Worm (Caenorhabditis elegans) whole organism, L4 larva: Measurements from ENCODE around the gene F53F8.7.

Experiments used
- D1046.2 ChIP-seq: fragments of 200-800 bp; sonication (Bioruptor generic); IDR thresholded peaks from 2 replicates; pipeline ENCODE4 v1.3.6; 2022; ENCODE audit warnings: missing genetic modification characterization, missing compliant biosample characterization
- F26F4.8 ChIP-seq: fragments of 200-800 bp; sonication (Bioruptor generic); conservative IDR thresholded peaks from 2 replicates; pipeline ENCODE4 v1.3.6; 2022; ENCODE audit warnings: missing genetic modification characterization, missing compliant biosample characterization
- Y105C5A.15 ChIP-seq: fragments of 200-800 bp; sonication (Bioruptor generic); IDR thresholded peaks from 2 replicates; pipeline ENCODE4 v1.3.6; 2022; ENCODE audit warnings: missing genetic modification characterization, missing compliant biosample characterization
- Y48G9A.11 ChIP-seq: fragments of 200-800 bp; sonication (Bioruptor generic); IDR thresholded peaks from 2 replicates; pipeline ENCODE4 v1.3.6; 2022; ENCODE audit warnings: missing genetic modification reagents, missing genetic modification characterization, missing compliant biosample characterization
- ZK337.2 ChIP-seq: fragments of 200-800 bp; sonication (Bioruptor generic); IDR thresholded peaks from 2 replicates; pipeline ENCODE4 v1.3.6; 2022; ENCODE audit warnings: missing genetic modification reagents, missing genetic modification characterization, missing compliant biosample characterization
- aha-1 ChIP-seq: fragments of 150-350 bp; peaks from one replicate; lab custom pipeline; 2014; ENCODE audit warnings: missing biosample characterization, missing genetic modification characterization
- arid-1 ChIP-seq: fragments of 200-800 bp; sonication (Bioruptor generic); conservative IDR thresholded peaks from 2 replicates; pipeline ENCODE4 v1.3.6; 2022; ENCODE audit warnings: missing genetic modification reagents, missing genetic modification characterization, missing compliant biosample characterization
- ceh-20 ChIP-seq: fragments of 200-800 bp; sonication (Bioruptor generic); IDR thresholded peaks from 2 replicates; pipeline ENCODE4 v1.3.6; 2022; ENCODE audit warnings: missing genetic modification reagents, missing genetic modification characterization, missing compliant biosample characterization
- ceh-44 ChIP-seq: fragments of 200-800 bp; sonication (Bioruptor generic); IDR thresholded peaks from 2 replicates; pipeline ENCODE4 v1.3.6; 2022; ENCODE audit warnings: missing genetic modification reagents, missing genetic modification characterization, missing compliant biosample characterization
- ceh-62 ChIP-seq: sonication (generic microtip); optimal IDR thresholded peaks from 2 replicates; lab custom pipeline; 2017; ENCODE audit warnings: missing biosample characterization, missing genetic modification characterization
- cey-2 ChIP-seq: sonication (generic microtip); optimal IDR thresholded peaks from 3 replicates; lab custom pipeline; 2017; ENCODE audit warnings: missing genetic modification characterization, mild to moderate bottlenecking, missing compliant biosample characterization, antibody characterized with exemption, borderline replicate concordance; ENCODE audit not compliant: insufficient read depth
- ctbp-1 ChIP-seq: fragments of 200-800 bp; sonication (Bioruptor generic); IDR thresholded peaks from 2 replicates; pipeline ENCODE4 v1.3.6; 2022; ENCODE audit warnings: missing genetic modification reagents, missing genetic modification characterization, missing compliant biosample characterization
- daf-8 ChIP-seq: fragments of 200-800 bp; sonication (Bioruptor generic); IDR thresholded peaks from 2 replicates; pipeline ENCODE4 v1.3.6; 2022; ENCODE audit warnings: missing genetic modification characterization, missing compliant biosample characterization
- dmd-6 ChIP-seq: fragments of 200-800 bp; sonication (Bioruptor generic); IDR thresholded peaks from 2 replicates; pipeline ENCODE4 v1.3.6; 2022; ENCODE audit warnings: missing genetic modification reagents, missing genetic modification characterization, missing compliant biosample characterization
- dpl-1 ChIP-seq: fragments of 150-350 bp; optimal IDR thresholded peaks from 2 replicates; lab custom pipeline; 2014; ENCODE audit warnings: missing biosample characterization, missing genetic modification reagents, missing genetic modification characterization
- dve-1 ChIP-seq: sonication (generic microtip); optimal IDR thresholded peaks from 2 replicates; lab custom pipeline; 2017; ENCODE audit warnings: antibody characterized with exemption, mild to moderate bottlenecking, missing genetic modification characterization, missing compliant biosample characterization; ENCODE audit not compliant: insufficient read depth
- egl-43 ChIP-seq: fragments of 200-800 bp; sonication (Bioruptor generic); IDR thresholded peaks from 2 replicates; pipeline ENCODE4 v1.3.6; 2022; ENCODE audit warnings: missing genetic modification reagents, missing genetic modification characterization, missing compliant biosample characterization
- fkh-10 ChIP-seq: fragments of 150-350 bp; optimal IDR thresholded peaks from 2 replicates; lab custom pipeline; 2014; ENCODE audit warnings: missing biosample characterization, missing genetic modification reagents, missing genetic modification characterization
- hif-1 ChIP-seq, 2 experiments: sonication (generic microtip); optimal IDR thresholded peaks; 2 replicates each; lab custom pipeline; 2016 to 2017; ENCODE audit warnings: missing compliant biosample characterization in 2 of 2, missing genetic modification characterization in 2 of 2, missing genetic modification reagents in 2 of 2, missing genotype in 2 of 2, mild to moderate bottlenecking in 1 of 2
- hlh-11 ChIP-seq: fragments of 200-800 bp; sonication (Bioruptor generic); optimal IDR thresholded peaks from 2 replicates; lab custom pipeline; 2018; ENCODE audit warnings: mild to moderate bottlenecking, missing genetic modification characterization, missing compliant biosample characterization
- hlh-30 ChIP-seq: sonication (generic microtip); optimal IDR thresholded peaks from 2 replicates; lab custom pipeline; 2017; ENCODE audit warnings: antibody characterized with exemption, mild to moderate bottlenecking, missing genetic modification characterization, missing compliant biosample characterization; ENCODE audit not compliant: insufficient read depth
- hmg-1.1 ChIP-seq: fragments of 200-800 bp; sonication (Bioruptor generic); IDR thresholded peaks from 2 replicates; pipeline ENCODE4 v1.3.6; 2022; ENCODE audit warnings: missing genetic modification reagents, missing genetic modification characterization, missing compliant biosample characterization
- jun-1 ChIP-seq: fragments of 150-350 bp; optimal IDR thresholded peaks from 2 replicates; lab custom pipeline; 2014; ENCODE audit warnings: missing biosample characterization, missing genetic modification reagents, missing genetic modification characterization
- lin-13 ChIP-seq: fragments of 150-350 bp; optimal IDR thresholded peaks from 2 replicates; lab custom pipeline; 2014; ENCODE audit warnings: missing biosample characterization, missing genetic modification reagents, missing genetic modification characterization
- lin-15B ChIP-seq: fragments of 150-350 bp; sonication (generic microtip); optimal IDR thresholded peaks from 3 replicates; lab custom pipeline; 2014; ENCODE audit warnings: missing biosample characterization, missing genetic modification characterization
- lin-38 ChIP-seq: fragments of 200-800 bp; sonication (Bioruptor generic); IDR thresholded peaks from 2 replicates; pipeline ENCODE4 v1.3.6; 2022; ENCODE audit warnings: missing genetic modification reagents, missing genetic modification characterization, missing compliant biosample characterization
- lsy-2 ChIP-seq, 2 experiments: fragments of 150-350 bp in 1 of 2; sonication (generic microtip) in 1 of 2; optimal IDR thresholded peaks; 2 replicates each; lab custom pipeline; 2014 to 2017; ENCODE audit warnings: missing biosample characterization in 2 of 2, missing genetic modification characterization in 2 of 2
- madf-9 ChIP-seq: fragments of 200-800 bp; sonication (Bioruptor generic); conservative IDR thresholded peaks from 2 replicates; pipeline ENCODE4 v1.3.6; 2022; ENCODE audit warnings: missing genetic modification reagents, missing genetic modification characterization, missing compliant biosample characterization
- mdl-1 ChIP-seq, 2 experiments: fragments of 150-350 bp in 1 of 2; sonication (generic microtip) in 1 of 2; optimal IDR thresholded peaks; 2 replicates each; lab custom pipeline; 2014 to 2017; ENCODE audit warnings: missing biosample characterization in 2 of 2, missing genetic modification characterization in 2 of 2
- mdt-29 ChIP-seq: fragments of 200-800 bp; sonication (Bioruptor generic); IDR thresholded peaks from 2 replicates; pipeline ENCODE4 v1.3.6; 2022; ENCODE audit warnings: missing genetic modification reagents, missing genetic modification characterization, missing compliant biosample characterization
- mxl-2 ChIP-seq: fragments of 200-800 bp; sonication (Bioruptor generic); conservative IDR thresholded peaks from 2 replicates; pipeline ENCODE4 v1.3.6; 2022; ENCODE audit warnings: missing genetic modification reagents, missing genetic modification characterization, missing compliant biosample characterization
- nhr-102 ChIP-seq: sonication (generic microtip); optimal IDR thresholded peaks from 2 replicates; lab custom pipeline; 2016; ENCODE audit warnings: mild to moderate bottlenecking, missing genetic modification characterization, moderate library complexity, missing compliant biosample characterization
- nhr-237 ChIP-seq: sonication (generic microtip); optimal IDR thresholded peaks from 2 replicates; lab custom pipeline; 2017; ENCODE audit warnings: missing biosample characterization, missing genetic modification characterization
- nhr-28 ChIP-seq: fragments of 150-350 bp; optimal IDR thresholded peaks from 2 replicates; lab custom pipeline; 2014; ENCODE audit warnings: missing biosample characterization, missing genetic modification characterization
- nhr-42 ChIP-seq: fragments of 200-800 bp; sonication (Bioruptor generic); IDR thresholded peaks from 2 replicates; pipeline ENCODE4 v1.3.6; 2022; ENCODE audit warnings: missing genetic modification characterization, missing compliant biosample characterization
- nhr-48 ChIP-seq: sonication (generic microtip); optimal IDR thresholded peaks from 2 replicates; lab custom pipeline; 2016; ENCODE audit warnings: mild to moderate bottlenecking, missing genetic modification characterization, missing compliant biosample characterization
- nhr-6 ChIP-seq: fragments of 150-350 bp; optimal IDR thresholded peaks from 2 replicates; lab custom pipeline; 2014; ENCODE audit warnings: missing biosample characterization, missing genetic modification characterization
- nhr-76 ChIP-seq: fragments of 150-350 bp; optimal IDR thresholded peaks from 2 replicates; lab custom pipeline; 2014; ENCODE audit warnings: missing biosample characterization, missing genetic modification characterization
- pqm-1 ChIP-seq: sonication (generic microtip); optimal IDR thresholded peaks from 2 replicates; lab custom pipeline; 2017; ENCODE audit warnings: missing biosample characterization, missing genetic modification characterization
- saeg-2 ChIP-seq: fragments of 200-800 bp; sonication (Bioruptor generic); IDR thresholded peaks from 2 replicates; pipeline ENCODE4 v1.3.6; 2022; ENCODE audit warnings: missing genetic modification reagents, missing genetic modification characterization, missing compliant biosample characterization
- set-16 ChIP-seq: fragments of 200-800 bp; sonication (Bioruptor generic); IDR thresholded peaks from 2 replicates; pipeline ENCODE4 v1.3.6; 2022; ENCODE audit warnings: missing genetic modification reagents, missing genetic modification characterization, missing compliant biosample characterization
- unc-62 ChIP-seq, 3 experiments: fragments of 150-350 bp in 1 of 3; sonication (generic microtip); optimal IDR thresholded peaks in 2 of 3; peaks in 1 of 3; 1 replicate in 1 of 3; 2 replicates in 2 of 3; lab custom pipeline; 2014 to 2017; ENCODE audit warnings: missing biosample characterization in 3 of 3, missing genetic modification characterization in 3 of 3, missing genetic modification reagents in 3 of 3, missing genotype in 1 of 3

F53F8.7 gene

DNA sequence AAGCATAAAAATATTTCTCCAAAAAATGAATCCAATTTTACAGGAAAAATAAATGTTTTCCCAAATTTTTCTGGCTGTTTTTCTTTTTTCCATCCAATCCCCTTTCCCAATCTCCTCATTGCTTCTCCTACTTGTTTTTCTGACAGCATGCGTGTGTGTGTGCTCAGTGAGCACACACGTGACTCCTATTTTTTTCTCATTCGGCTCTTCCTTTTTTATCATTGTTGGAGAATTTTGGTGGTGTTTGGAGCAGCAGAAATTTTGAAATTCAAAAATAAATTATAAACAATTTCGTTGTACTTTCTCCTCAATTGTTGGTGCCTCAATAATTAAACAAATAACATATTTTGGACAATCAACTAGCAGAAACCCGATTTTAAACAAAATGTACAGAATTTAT is 12.5 kb upstream of the F53F8.7 start:
- TF ChIP-seq nhr-42 (GFP tag; lab: Robert Waterston, UW) = no peak
- TF ChIP-seq aha-1 (tag; lab: Kevin White, UChicago) = peak; percentile 81
- no peak for TF ChIP-seq lin-13 (GFP tag; lab: Kevin White, UChicago)
- peak; percentile 71 for TF ChIP-seq hlh-30 (tag; lab: Kevin White, UChicago)
- TF ChIP-seq mdl-1 (tag; optimal IDR thresholded peaks at IDR 0.05; lab: Kevin White, UChicago) = peak in 1 of 2 experiments; percentile 61
- TF ChIP-seq dve-1 (tag; lab: Kevin White, UChicago) = peak; percentile 22

DNA sequence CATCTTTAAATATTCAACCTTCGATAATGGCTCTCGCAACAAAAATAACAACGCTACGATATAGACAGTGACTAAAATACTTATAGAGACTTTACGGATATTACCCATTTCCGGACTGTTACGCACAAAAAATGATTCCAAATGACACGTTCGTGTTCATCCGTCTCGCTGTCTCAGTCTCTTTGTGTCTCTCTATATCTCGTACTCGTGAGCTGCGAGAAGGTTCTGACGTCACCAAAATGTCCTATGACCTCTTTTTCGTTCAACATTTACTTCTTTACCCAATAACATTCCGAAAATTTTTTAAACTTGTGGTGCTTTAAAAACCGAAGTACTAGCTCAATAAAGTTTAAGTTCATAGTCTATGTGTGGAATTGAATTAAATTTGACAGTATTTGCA is 12.0 kb upstream of the F53F8.7 start:
- peak in 1 of 2 experiments; percentile 95 for TF ChIP-seq hif-1 (tag; optimal IDR thresholded peaks at IDR 0.05; lab: Kevin White, UChicago)
- TF ChIP-seq nhr-28 (tag; lab: Kevin White, UChicago) = no peak
- TF ChIP-seq dmd-6 = no peak
- peak; percentile 23; the same call in 1 of the 2 replicates for TF ChIP-seq hmg-1.1 (GFP tag; lab: Robert Waterston, UW)
- peak; percentile 34 for TF ChIP-seq hlh-11 (tag; lab: Kevin White, UChicago)
- TF ChIP-seq lsy-2 (tag; optimal IDR thresholded peaks at IDR 0.05; lab: Kevin White, UChicago) = peak in 1 of 2 experiments; percentile 32
- peak; percentile 99 for TF ChIP-seq aha-1 (tag; lab: Kevin White, UChicago)
- TF ChIP-seq jun-1 (tag; lab: Kevin White, UChicago) = no peak
- peak; percentile 79 for TF ChIP-seq hlh-30 (tag; lab: Kevin White, UChicago)
- TF ChIP-seq saeg-2 (GFP tag; lab: Robert Waterston, UW) = no peak

DNA sequence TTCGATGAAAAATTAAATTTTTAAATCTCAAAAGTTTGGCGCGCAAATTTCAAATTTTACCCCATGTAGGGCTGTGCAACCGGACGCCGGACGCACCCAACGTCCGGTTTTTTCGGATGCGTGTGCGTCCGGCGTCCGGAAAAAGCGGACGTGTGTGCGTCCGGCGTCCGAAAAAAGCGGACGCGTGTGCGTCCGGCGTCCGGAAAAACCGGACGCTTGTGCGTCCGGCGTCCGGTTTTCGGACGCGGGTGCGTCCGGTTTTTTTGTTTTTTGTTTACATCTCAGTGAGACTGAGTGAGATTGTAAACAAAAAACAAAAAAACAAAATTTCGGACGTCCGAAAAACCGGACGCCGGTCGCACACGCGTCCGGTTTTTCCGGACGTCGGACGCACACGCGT is 7.0 kb upstream of the F53F8.7 start:
- TF ChIP-seq Y105C5A.15 (GFP tag; lab: Robert Waterston, UW) (peak; percentile 58; the same call in 1 of the 2 replicates), F26F4.8 (0 out of 2 replicates have a peak, but pooled peaks have one; percentile 63), ceh-44 (GFP tag; lab: Robert Waterston, UW) (0 out of 2 replicates have a peak, but pooled peaks have one; percentile 29), set-16 (GFP tag; lab: Robert Waterston, UW) (peak; percentile 84), lin-38 (peak; percentile 28; the same call in 1 of the 2 replicates), madf-9 (0 out of 2 replicates have a peak, but pooled peaks have one; percentile 45)
- TF ChIP-seq, all 104 proteins: peak for 6; not testable (repeated sequence) for 98

DNA sequence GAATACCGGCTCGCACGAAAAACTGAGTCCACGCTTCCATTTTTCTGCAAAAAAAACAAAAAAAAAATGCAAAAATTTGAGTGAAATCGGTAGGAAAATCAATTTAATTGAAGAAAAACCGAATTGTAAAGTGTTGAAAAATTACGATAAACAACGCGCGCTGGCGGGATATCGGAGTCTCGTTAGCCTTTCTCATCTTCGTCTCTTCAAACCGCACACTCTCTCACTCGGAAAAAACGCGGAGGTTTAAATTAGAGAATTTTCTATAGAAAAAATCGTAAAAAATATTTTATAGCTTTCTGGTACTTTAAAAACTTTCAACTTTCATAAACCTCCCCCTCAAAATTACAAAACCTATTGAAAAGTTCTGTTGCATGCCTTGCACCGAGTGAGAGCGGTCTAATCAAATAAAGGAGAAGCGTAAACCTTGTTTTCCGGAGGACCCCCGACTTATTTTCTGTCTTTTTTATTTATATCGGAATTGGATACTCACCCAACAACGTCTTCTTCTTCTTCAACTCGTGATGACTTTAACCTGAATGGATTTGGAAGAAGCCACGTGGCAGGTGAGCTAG is 5.9 kb upstream of the F53F8.7 start, which contains the start of the genes F53F8.5 and F53F8.6:
F53F8.5 (minus strand) TSS at position 52 of the 575 bp plus-strand sequence.
F53F8.6 (plus strand) TSS at position 230 of the 575 bp plus-strand sequence.
- TF ChIP-seq nhr-237 (tag; lab: Kevin White, UChicago) (no peak), hlh-11 (tag; lab: Kevin White, UChicago) (no peak), ceh-62 (tag; lab: Kevin White, UChicago) (no peak), ZK337.2 (GFP tag; lab: Robert Waterston, UW) (no peak), mdt-29 (GFP tag; lab: Robert Waterston, UW) (no peak), unc-62 (GFP tag; optimal IDR thresholded peaks at IDR 0.05 in 1 of 2; lab: Kevin White, UChicago) (no peak), unc-62 (tag; optimal IDR thresholded peaks at IDR 0.05; lab: Kevin White, UChicago) (no peak), mxl-2 (no peak), nhr-28 (tag; lab: Kevin White, UChicago) (no peak), pqm-1 (tag; lab: Kevin White, UChicago) (no peak), lin-15B (tag; lab: Kevin White, UChicago) (no peak), fkh-10 (GFP tag; lab: Kevin White, UChicago) (no peak), ceh-20 (no peak), arid-1 (GFP tag; lab: Robert Waterston, UW) (no peak), dpl-1 (GFP tag; lab: Kevin White, UChicago) (peak; percentile 85), egl-43 (GFP tag; lab: Robert Waterston, UW) (no peak), aha-1 (tag; lab: Kevin White, UChicago) (no peak), nhr-48 (tag; lab: Kevin White, UChicago) (no peak), Y105C5A.15 (GFP tag; lab: Robert Waterston, UW) (no peak), D1046.2 (GFP tag; lab: Robert Waterston, UW) (no peak), cey-2 (tag; lab: Kevin White, UChicago) (no peak), hlh-30 (tag; lab: Kevin White, UChicago) (peak; percentile 46), ctbp-1 (GFP tag; lab: Robert Waterston, UW) (no peak), nhr-76 (no peak), Y48G9A.11 (GFP tag; lab: Robert Waterston, UW) (peak; percentile 97), nhr-6 (tag; lab: Kevin White, UChicago) (peak; percentile 29), daf-8 (no peak), dve-1 (tag; lab: Kevin White, UChicago) (peak; percentile 53), nhr-102 (tag; lab: Kevin White, UChicago) (no peak), lin-38 (peak; percentile 27; the same call in 1 of the 2 replicates)
